Worm (Caenorhabditis elegans) whole organism, late embryonic: ENCODE measurements around the gene F08F3.10.

Source experiments
- ceh-9 ChIP-seq: sonication (generic microtip); optimal IDR thresholded peaks from 2 replicates; lab custom pipeline; 2016; ENCODE audit warnings: mild to moderate bottlenecking, missing genetic modification characterization, inconsistent platforms, missing compliant biosample characterization
- elt-2 ChIP-seq: sonication (generic microtip); optimal IDR thresholded peaks from 2 replicates; lab custom pipeline; 2016; ENCODE audit warnings: missing genetic modification reagents, missing genetic modification characterization, missing compliant biosample characterization
- pha-4 ChIP-seq: fragments of 150-350 bp; optimal IDR thresholded peaks from 2 replicates; lab custom pipeline; 2018; ENCODE audit warnings: missing biosample characterization, missing genetic modification reagents, missing genetic modification characterization
- unc-86 ChIP-seq: sonication (generic microtip); optimal IDR thresholded peaks from 2 replicates; lab custom pipeline; 2016; ENCODE audit warnings: missing genetic modification characterization, missing compliant biosample characterization

ce11 chrV:5453615-5454014 lies 40.5 kb downstream of the F08F3.10 start, which contains the start of gene glc-3:
- TF ChIP-seq elt-2 (tag; lab: Kevin White, UChicago), result no peak
- no peak for TF ChIP-seq pha-4 (tag; lab: Kevin White, UChicago)
- no peak for TF ChIP-seq unc-86
- TF ChIP-seq ceh-9 (tag; lab: Kevin White, UChicago), result no peak
